Fruit fly (Drosophila melanogaster): Measurements from ENCODE around the gene PolG1.

Gene PolG1

DNA sequence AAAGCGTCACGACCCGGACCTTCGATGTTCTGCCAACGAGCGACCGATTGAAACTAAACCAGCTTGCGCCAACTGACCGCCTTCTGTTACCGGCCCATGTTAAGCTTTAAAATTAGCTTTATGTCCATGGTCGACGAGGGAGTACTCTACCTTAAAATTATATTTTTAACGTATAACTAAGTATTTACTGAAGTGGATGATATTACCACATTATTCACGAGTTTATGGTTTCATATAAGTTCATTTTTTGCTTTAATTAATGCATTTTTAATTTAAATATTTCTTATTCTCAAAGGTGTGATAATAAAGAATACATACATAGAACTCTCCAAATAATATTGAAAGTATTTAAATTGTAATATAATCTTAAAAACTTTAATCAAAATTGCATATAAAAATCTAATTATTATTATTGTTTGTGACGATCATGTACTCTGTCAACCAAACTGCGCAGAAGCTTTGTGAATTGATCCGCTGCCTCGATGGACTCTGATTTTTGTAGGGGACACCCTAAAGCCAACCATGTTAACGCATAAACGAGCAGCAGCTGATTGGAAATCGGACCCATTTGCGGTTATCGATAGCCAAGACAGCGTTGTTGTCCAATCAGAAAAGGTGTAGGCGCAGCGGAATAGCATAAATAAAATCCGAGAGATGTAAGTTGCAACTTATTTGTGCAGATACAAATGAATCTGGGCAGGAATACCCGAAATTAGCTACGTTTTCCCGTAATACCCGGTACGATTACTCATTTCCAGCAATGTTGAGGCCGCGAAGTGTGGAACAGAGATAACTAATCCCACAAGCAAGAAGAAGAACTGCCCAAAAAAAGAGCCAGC is 47.2 kb downstream of the PolG1 start, which contains the start of the genes CG9008 and p38b (continued):
- peak; percentile 60 to 93 for TF ChIP-seq crp (GFP tag; optimal IDR thresholded peaks at IDR 0.05)
- TF ChIP-seq CG34376 (GFP tag; optimal IDR thresholded peaks at IDR 0.05): peak; percentile 41
- no peak for TF ChIP-seq CG3995 (GFP tag; optimal IDR thresholded peaks at IDR 0.05)
- TF ChIP-seq CG6791 (GFP tag; IDR thresholded peaks at IDR 0.05; ENCODE audit: partially characterized antibody): peak; percentile 29; the same call in 1 of the 3 replicates
- TF ChIP-seq CG13624 (GFP tag; optimal IDR thresholded peaks at IDR 0.05): peak; percentile 54
- TF ChIP-seq CG5953 (GFP tag; IDR thresholded peaks at IDR 0.05): peak; percentile 36; the same call in 1 of the 2 replicates
- no peak for TF ChIP-seq MTF-1 (GFP tag; optimal IDR thresholded peaks at IDR 0.05; ENCODE audit: borderline replicate concordance)
- TF ChIP-seq CG11695 (GFP tag; IDR thresholded peaks at IDR 0.05): peak; percentile 62; the same call in 2 of the 3 replicates
- TF ChIP-seq CG31224 (GFP tag; IDR thresholded peaks at IDR 0.05): peak; percentile 45; the same call in 1 of the 2 replicates
- TF ChIP-seq CG18476 (GFP tag; optimal IDR thresholded peaks at IDR 0.05): peak; percentile 72
- no peak for TF ChIP-seq CG8765 (GFP tag; IDR thresholded peaks at IDR 0.05)
- TF ChIP-seq CG2199 (GFP tag; IDR thresholded peaks at IDR 0.05): 0 out of 3 replicates have a peak, but pooled peaks have one; percentile 19
- no peak for TF ChIP-seq gro (GFP tag; optimal IDR thresholded peaks at IDR 0.05)
- TF ChIP-seq tap (tag; optimal IDR thresholded peaks at IDR 0.05): peak; percentile 74
- TF ChIP-seq sug (tag; optimal IDR thresholded peaks at IDR 0.05): peak; percentile 88
- TF ChIP-seq phol (tag; optimal IDR thresholded peaks at IDR 0.05): peak; percentile 88
- TF ChIP-seq Fer3 (tag; optimal IDR thresholded peaks at IDR 0.05): peak; percentile 76
- peak; percentile 83 for TF ChIP-seq Dref (GFP tag; IDR thresholded peaks at IDR 0.05)
- TF ChIP-seq CG17359 (tag; optimal IDR thresholded peaks at IDR 0.05): peak; percentile 69
- peak; percentile 76 for TF ChIP-seq nerfin-1 (tag; optimal IDR thresholded peaks at IDR 0.05)
- no peak for TF ChIP-seq knrl (GFP tag; IDR thresholded peaks at IDR 0.05; ENCODE audit: partially characterized antibody)
- peak; percentile 11 for TF ChIP-seq jumu (GFP tag; optimal IDR thresholded peaks at IDR 0.05)
- TF ChIP-seq CG3847 (GFP tag; IDR thresholded peaks at IDR 0.05): peak; percentile 57
- TF ChIP-seq vnd (GFP tag; IDR thresholded peaks at IDR 0.05; ENCODE audit: partially characterized antibody): no peak
- TF ChIP-seq Sry-β (GFP tag; optimal IDR thresholded peaks at IDR 0.05): peak; percentile 28
- TF ChIP-seq B-H1 (GFP tag; IDR thresholded peaks at IDR 0.05): peak; percentile 10; the same call in 1 of the 3 replicates
- peak; percentile 8 for TF ChIP-seq salm (tag; optimal IDR thresholded peaks at IDR 0.05)
- TF ChIP-seq CG34422 (GFP tag; IDR thresholded peaks at IDR 0.05): peak; percentile 20; the same call in 2 of the 3 replicates
- TF ChIP-seq ERR (GFP tag; optimal IDR thresholded peaks at IDR 0.05): no peak
- TF ChIP-seq CG9437 (GFP tag; optimal IDR thresholded peaks at IDR 0.05): peak; percentile 90
- no peak for TF ChIP-seq CG12236 (GFP tag; optimal IDR thresholded peaks at IDR 0.05)
- TF ChIP-seq CTCF (GFP tag; optimal IDR thresholded peaks at IDR 0.05): no peak
- peak; percentile 60 for TF ChIP-seq E2f1 (GFP tag; IDR thresholded peaks at IDR 0.05)
- no peak for TF ChIP-seq Atf-2 (GFP tag; optimal IDR thresholded peaks at IDR 0.05)
- TF ChIP-seq CG7556 (GFP tag; optimal IDR thresholded peaks at IDR 0.05): peak; percentile 95
- 0 out of 4 replicates have a peak, but pooled peaks have one; percentile 67 for TF ChIP-seq chinmo (GFP tag; IDR thresholded peaks at IDR 0.05; ENCODE audit: partially characterized antibody)
- TF ChIP-seq CG14710 (tag; optimal IDR thresholded peaks at IDR 0.05): peak; percentile 85
- peak; percentile 79 for TF ChIP-seq CG6683 (GFP tag; optimal IDR thresholded peaks at IDR 0.05)
- no peak for TF ChIP-seq dan (GFP tag; IDR thresholded peaks at IDR 0.05)
- TF ChIP-seq Poxn (GFP tag; IDR thresholded peaks at IDR 0.05): no peak
- TF ChIP-seq kah (GFP tag; optimal IDR thresholded peaks at IDR 0.05): peak; percentile 59
- TF ChIP-seq zen (tag; optimal IDR thresholded peaks at IDR 0.05): peak; percentile 44
- TF ChIP-seq CG6765 (GFP tag; optimal IDR thresholded peaks at IDR 0.05): peak; percentile 75
- TF ChIP-seq ap (GFP tag; IDR thresholded peaks at IDR 0.05): no peak; the same call in 1 of the 2 replicates
- no peak for TF ChIP-seq CG17802 (tag; optimal IDR thresholded peaks at IDR 0.05)
- no peak for TF ChIP-seq HmgD (GFP tag; optimal IDR thresholded peaks at IDR 0.05)
- peak; percentile 46 for TF ChIP-seq CG15696 (tag; optimal IDR thresholded peaks at IDR 0.05)
- peak; percentile 31 for TF ChIP-seq CG8290 (GFP tag; optimal IDR thresholded peaks at IDR 0.05)
- peak in 1 of 2 experiments; percentile 74 for TF ChIP-seq CG8290 (tag; optimal IDR thresholded peaks at IDR 0.05)

Data from whole organism, embryonic.